Fruit fly (Drosophila melanogaster) whole organism, pupa: Measurements from ENCODE around the gene CG8516.

ENCODE experiments used
- CG14655 ChIP-seq: fragments of 200-800 bp; sonication (Bioruptor generic); optimal IDR thresholded peaks from 3 replicates; lab custom pipeline; 2017; ENCODE audit warnings: mild to moderate bottlenecking, missing biosample characterization, missing genetic modification reagents, missing genetic modification characterization
- CG17806 ChIP-seq: fragments of 200-800 bp; sonication (Bioruptor generic); optimal IDR thresholded peaks from 2 replicates; lab custom pipeline; 2018; ENCODE audit warnings: missing biosample characterization, mild to moderate bottlenecking, missing genetic modification characterization, moderate library complexity
- CG34367 ChIP-seq: fragments of 200-800 bp; sonication (Bioruptor generic); optimal IDR thresholded peaks from 2 replicates; lab custom pipeline; 2018; ENCODE audit warnings: missing biosample characterization, mild to moderate bottlenecking, missing genetic modification characterization
- CG4496 ChIP-seq: fragments of 200-800 bp; sonication (Bioruptor generic); IDR thresholded peaks from 3 replicates; pipeline ENCODE4 v1.3.6; 2022; ENCODE audit warnings: missing biosample characterization, missing genetic modification characterization
- CG8159 ChIP-seq: fragments of 200-800 bp; sonication (Bioruptor generic); optimal IDR thresholded peaks from 3 replicates; lab custom pipeline; 2018; ENCODE audit warnings: missing biosample characterization, mild to moderate bottlenecking, missing genetic modification characterization, moderate library complexity
- CG8301 ChIP-seq: fragments of 200-800 bp; sonication (Bioruptor generic); optimal IDR thresholded peaks from 2 replicates; lab custom pipeline; 2018; ENCODE audit warnings: missing biosample characterization, mild to moderate bottlenecking, missing genetic modification characterization
- EcR ChIP-seq: fragments of 200-800 bp; sonication (Bioruptor generic); optimal IDR thresholded peaks from 3 replicates; lab custom pipeline; 2019; ENCODE audit warnings: missing biosample characterization, missing genetic modification characterization, mild to moderate bottlenecking, moderate library complexity, missing genetic modification reagents
- Pif1A ChIP-seq: fragments of 200-800 bp; sonication (Bioruptor generic); optimal IDR thresholded peaks from 3 replicates; lab custom pipeline; 2016; ENCODE audit warnings: missing biosample characterization, missing genetic modification characterization
- Pif1B ChIP-seq: fragments of 200-800 bp; sonication (Bioruptor generic); optimal IDR thresholded peaks from 3 replicates; lab custom pipeline; 2016; ENCODE audit warnings: missing biosample characterization, missing genetic modification characterization
- Snoo ChIP-seq: fragments of 200-800 bp; sonication (Bioruptor generic); optimal IDR thresholded peaks from 3 replicates; lab custom pipeline; 2017; ENCODE audit warnings: missing biosample characterization, mild to moderate bottlenecking, missing genetic modification characterization, inconsistent platforms
- fd96Ca ChIP-seq: fragments of 200-800 bp; sonication (Bioruptor generic); IDR thresholded peaks from 3 replicates; pipeline ENCODE4 v1.3.6; 2022; ENCODE audit warnings: missing biosample characterization, missing genetic modification characterization
- gl ChIP-seq: fragments of 200-800 bp; sonication (Bioruptor generic); optimal IDR thresholded peaks from 2 replicates; lab custom pipeline; 2018; ENCODE audit warnings: missing biosample characterization, mild to moderate bottlenecking, missing genetic modification characterization
- rn ChIP-seq: fragments of 200-800 bp; sonication (Bioruptor generic); IDR thresholded peaks from 2 replicates; pipeline ENCODE4 v1.3.6; 2022; ENCODE audit warnings: missing biosample characterization, missing genetic modification characterization

DNA sequence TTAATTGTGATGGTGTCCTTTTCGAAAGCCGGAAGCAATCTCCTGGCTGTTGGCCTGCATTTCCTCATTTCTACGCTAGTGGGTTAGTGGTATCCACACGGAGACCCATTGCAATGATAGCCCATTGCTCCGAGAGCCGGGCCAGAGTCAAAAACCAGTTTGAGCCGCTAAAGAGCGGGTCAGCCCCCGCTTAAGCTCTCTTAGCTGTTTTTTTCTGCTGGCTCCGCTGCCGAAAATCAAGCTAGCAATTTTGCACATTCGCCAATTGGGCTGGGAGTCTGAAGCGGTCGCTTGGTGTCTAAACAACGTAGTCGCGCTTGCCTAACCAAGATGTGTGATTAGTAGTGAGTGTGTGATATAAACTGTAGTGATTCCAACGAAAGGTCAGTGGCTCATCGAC, 13.3 kb upstream of the CG8516 start, which contains the start of gene CG12947:
- TF ChIP-seq CG34367 (tag; lab: Kevin White, UChicago), result no peak
- TF ChIP-seq fd96Ca (GFP tag; lab: Robert Waterston, UW), result no peak
- TF ChIP-seq EcR (GFP tag; lab: Kevin White, UChicago), result peak; percentile 30
- TF ChIP-seq Pif1A (GFP tag; lab: Kevin White, UChicago), result no peak
- no peak for TF ChIP-seq rn
- TF ChIP-seq gl (tag; lab: Kevin White, UChicago), result no peak
- TF ChIP-seq Snoo (tag; lab: Kevin White, UChicago), result no peak
- no peak for TF ChIP-seq CG17806 (tag; lab: Kevin White, UChicago)
- no peak for TF ChIP-seq CG14655 (GFP tag; lab: Kevin White, UChicago)
- no peak for TF ChIP-seq CG8159 (tag; lab: Kevin White, UChicago)
- TF ChIP-seq Pif1B (GFP tag; lab: Kevin White, UChicago), result no peak
- TF ChIP-seq CG4496 (GFP tag; lab: Robert Waterston, UW), result peak; percentile 21; the same call in 1 of the 3 replicates
- no peak for TF ChIP-seq CG8301 (tag; lab: Kevin White, UChicago)
